Fruit fly (Drosophila melanogaster) whole organism, prepupa: ENCODE results near the gene Cad87A.
A peak's percentile ranks its signal among the peaks of the same experiment; 100 is the strongest.

ENCODE experiments used
- Blimp-1 ChIP-seq: fragments of 200-800 bp; sonication (Bioruptor generic); optimal IDR thresholded peaks from 3 replicates; lab custom pipeline; 2017; ENCODE audit warnings: missing biosample characterization, missing genetic modification characterization, mild to moderate bottlenecking, moderate library complexity, missing genetic modification reagents
- CG10669 ChIP-seq: fragments of 200-800 bp; sonication (Bioruptor generic); optimal IDR thresholded peaks from 3 replicates; lab custom pipeline; 2018; ENCODE audit warnings: missing biosample characterization, mild to moderate bottlenecking, missing genetic modification characterization, moderate library complexity
- CG11294 ChIP-seq: fragments of 200-800 bp; sonication (Bioruptor generic); IDR thresholded peaks from 2 replicates; pipeline ENCODE4 v1.3.6; 2022; ENCODE audit warnings: missing biosample characterization, missing genetic modification characterization
- CG11902 ChIP-seq: fragments of 200-800 bp; sonication (Bioruptor generic); optimal IDR thresholded peaks from 3 replicates; lab custom pipeline; 2016; ENCODE audit warnings: missing biosample characterization, missing genetic modification characterization
- CG15336 ChIP-seq: fragments of 200-800 bp; sonication (Bioruptor generic); IDR thresholded peaks from 2 replicates; pipeline ENCODE4 v1.3.6; 2022; ENCODE audit warnings: missing biosample characterization, missing genetic modification characterization
- CG1621 ChIP-seq: fragments of 200-800 bp; sonication (Bioruptor generic); optimal IDR thresholded peaks from 3 replicates; lab custom pipeline; 2018; ENCODE audit warnings: missing biosample characterization, mild to moderate bottlenecking, missing genetic modification characterization
- CG16779 ChIP-seq: fragments of 200-800 bp; sonication (Bioruptor generic); optimal IDR thresholded peaks from 3 replicates; lab custom pipeline; 2017; ENCODE audit warnings: missing biosample characterization, mild to moderate bottlenecking, missing genetic modification characterization
- CG3032 ChIP-seq: fragments of 200-800 bp; optimal IDR thresholded peaks from 2 replicates; lab custom pipeline; 2019; ENCODE audit warnings: missing biosample characterization, mild to moderate bottlenecking, missing genetic modification characterization, moderate library complexity
- CG32006 ChIP-seq: fragments of 200-800 bp; sonication (Bioruptor generic); optimal IDR thresholded peaks from 3 replicates; lab custom pipeline; 2017; ENCODE audit warnings: missing biosample characterization, mild to moderate bottlenecking, missing genetic modification characterization
- CG34406 ChIP-seq: fragments of 200-800 bp; sonication (Bioruptor generic); optimal IDR thresholded peaks from 3 replicates; lab custom pipeline; 2016; ENCODE audit warnings: missing biosample characterization, missing genetic modification characterization
- CG3919 ChIP-seq: fragments of 200-800 bp; sonication (Bioruptor generic); optimal IDR thresholded peaks from 3 replicates; lab custom pipeline; 2016; ENCODE audit warnings: missing biosample characterization, missing genetic modification characterization
- CG4318 ChIP-seq: fragments of 200-800 bp; sonication (Bioruptor generic); optimal IDR thresholded peaks from 3 replicates; lab custom pipeline; 2017; ENCODE audit warnings: missing biosample characterization, mild to moderate bottlenecking, missing genetic modification characterization
- CG6163 ChIP-seq: fragments of 200-800 bp; sonication (Bioruptor generic); IDR thresholded peaks from 3 replicates; pipeline ENCODE4 v1.3.6; 2022; ENCODE audit warnings: missing biosample characterization, missing genetic modification characterization
- CG6276 ChIP-seq: fragments of 200-800 bp; sonication (Bioruptor generic); optimal IDR thresholded peaks from 2 replicates; lab custom pipeline; 2017; ENCODE audit warnings: missing biosample characterization, mild to moderate bottlenecking, missing genetic modification characterization
- CG6792 ChIP-seq: fragments of 200-800 bp; sonication (Bioruptor generic); optimal IDR thresholded peaks from 3 replicates; lab custom pipeline; 2016; ENCODE audit warnings: missing biosample characterization, missing genetic modification characterization
- CG6854 ChIP-seq: fragments of 200-800 bp; sonication (Bioruptor generic); optimal IDR thresholded peaks from 2 replicates; lab custom pipeline; 2017; ENCODE audit warnings: missing biosample characterization, mild to moderate bottlenecking, missing genetic modification characterization
- CG7368 ChIP-seq: fragments of 200-800 bp; sonication (Bioruptor generic); optimal IDR thresholded peaks from 3 replicates; lab custom pipeline; 2016; ENCODE audit warnings: missing biosample characterization, missing genetic modification characterization
- CG8119 ChIP-seq: fragments of 200-800 bp; sonication (Bioruptor generic); IDR thresholded peaks from 3 replicates; pipeline ENCODE4 v1.3.6; 2022; ENCODE audit warnings: missing biosample characterization, missing genetic modification characterization
- CG8319 ChIP-seq: fragments of 200-800 bp; sonication (Bioruptor generic); optimal IDR thresholded peaks from 3 replicates; lab custom pipeline; 2016; ENCODE audit warnings: missing biosample characterization, missing genetic modification characterization
- CG9139 ChIP-seq: fragments of 200-800 bp; sonication (Bioruptor generic); optimal IDR thresholded peaks from 3 replicates; lab custom pipeline; 2017; ENCODE audit warnings: missing biosample characterization, mild to moderate bottlenecking, missing genetic modification characterization
- Eip75B ChIP-seq: fragments of 200-800 bp; sonication (Bioruptor generic); optimal IDR thresholded peaks from 3 replicates; lab custom pipeline; 2016; ENCODE audit warnings: missing biosample characterization, missing genetic modification characterization
- Eip78C ChIP-seq: fragments of 200-800 bp; sonication (Bioruptor generic); peaks from one replicate; lab custom pipeline; 2016; ENCODE audit warnings: missing biosample characterization, missing genetic modification characterization
- Eip93F ChIP-seq: fragments of 200-800 bp; sonication (Bioruptor generic); optimal IDR thresholded peaks from 2 replicates; lab custom pipeline; 2016; ENCODE audit warnings: missing biosample characterization, mild to moderate bottlenecking, missing genetic modification characterization
- Ets21C ChIP-seq: fragments of 200-800 bp; sonication (Bioruptor generic); optimal IDR thresholded peaks from 3 replicates; lab custom pipeline; 2016; ENCODE audit warnings: missing biosample characterization, missing genetic modification characterization
- Gug ChIP-seq: fragments of 200-800 bp; sonication (Bioruptor generic); IDR thresholded peaks from 2 replicates; pipeline ENCODE4 v1.3.6; 2022; ENCODE audit warnings: missing biosample characterization, missing genetic modification characterization
- Hr39 ChIP-seq: fragments of 200-800 bp; sonication (Bioruptor generic); optimal IDR thresholded peaks from 2 replicates; lab custom pipeline; 2016; ENCODE audit warnings: missing biosample characterization, missing genetic modification characterization
- Lpt ChIP-seq: fragments of 200-800 bp; sonication (Bioruptor generic); optimal IDR thresholded peaks from 3 replicates; lab custom pipeline; 2016; ENCODE audit warnings: missing biosample characterization, missing genetic modification characterization
- Met ChIP-seq: fragments of 200-800 bp; sonication (Bioruptor generic); optimal IDR thresholded peaks from 3 replicates; lab custom pipeline; 2016; ENCODE audit warnings: missing biosample characterization, missing genetic modification characterization
- OdsH ChIP-seq: fragments of 200-800 bp; sonication (Bioruptor generic); optimal IDR thresholded peaks from 3 replicates; lab custom pipeline; 2016; ENCODE audit warnings: missing biosample characterization, missing genetic modification characterization
- Smox ChIP-seq: fragments of 200-800 bp; sonication (Bioruptor generic); optimal IDR thresholded peaks from 3 replicates; lab custom pipeline; 2016; ENCODE audit warnings: missing biosample characterization, missing genetic modification characterization
- Sox102F ChIP-seq: fragments of 200-800 bp; sonication (Bioruptor generic); optimal IDR thresholded peaks from 2 replicates; lab custom pipeline; 2016; ENCODE audit warnings: missing biosample characterization, mild to moderate bottlenecking, missing genetic modification characterization
- Sox14 ChIP-seq: fragments of 200-800 bp; sonication (Bioruptor generic); optimal IDR thresholded peaks from 3 replicates; lab custom pipeline; 2016; ENCODE audit warnings: missing biosample characterization, missing genetic modification characterization
- Sox15 ChIP-seq: fragments of 200-800 bp; sonication (Bioruptor generic); optimal IDR thresholded peaks from 3 replicates; lab custom pipeline; 2016; ENCODE audit warnings: missing biosample characterization, missing genetic modification characterization
- acj6 ChIP-seq: fragments of 200-800 bp; sonication (Bioruptor generic); optimal IDR thresholded peaks from 3 replicates; lab custom pipeline; 2016; ENCODE audit warnings: missing biosample characterization, missing genetic modification characterization
- dac ChIP-seq: fragments of 200-800 bp; sonication (Bioruptor generic); optimal IDR thresholded peaks from 2 replicates; lab custom pipeline; 2017; ENCODE audit warnings: missing biosample characterization, mild to moderate bottlenecking, missing genetic modification characterization
- dsx ChIP-seq: fragments of 200-800 bp; optimal IDR thresholded peaks from 3 replicates; lab custom pipeline; 2019; ENCODE audit warnings: missing biosample characterization, mild to moderate bottlenecking, missing genetic modification characterization, moderate library complexity; ENCODE audit not compliant: poor library complexity, severe bottlenecking
- eg ChIP-seq: fragments of 200-800 bp; sonication (Bioruptor generic); IDR thresholded peaks from 3 replicates; pipeline ENCODE4 v1.3.6; 2022; ENCODE audit warnings: missing biosample characterization, missing genetic modification characterization
- fd59A ChIP-seq: fragments of 200-800 bp; sonication (Bioruptor generic); optimal IDR thresholded peaks from 2 replicates; lab custom pipeline; 2017; ENCODE audit warnings: missing biosample characterization, mild to moderate bottlenecking, missing genetic modification characterization, missing genetic modification reagents
- fd85E ChIP-seq: fragments of 200-800 bp; sonication (Bioruptor generic); optimal IDR thresholded peaks from 3 replicates; lab custom pipeline; 2016; ENCODE audit warnings: missing biosample characterization, missing genetic modification characterization
- fkh ChIP-seq: fragments of 200-800 bp; sonication (Bioruptor generic); optimal IDR thresholded peaks from 3 replicates; lab custom pipeline; 2017; ENCODE audit warnings: missing biosample characterization, mild to moderate bottlenecking, missing genetic modification characterization, moderate library complexity
- lz ChIP-seq: fragments of 200-800 bp; sonication (Bioruptor generic); optimal IDR thresholded peaks from 3 replicates; lab custom pipeline; 2016; ENCODE audit warnings: missing biosample characterization, missing genetic modification characterization
- pdm3 ChIP-seq: fragments of 200-800 bp; sonication (Bioruptor generic); optimal IDR thresholded peaks from 3 replicates; lab custom pipeline; 2016; ENCODE audit warnings: missing biosample characterization, missing genetic modification characterization
- spab ChIP-seq: fragments of 200-800 bp; sonication (Bioruptor generic); optimal IDR thresholded peaks from 2 replicates; lab custom pipeline; 2017; ENCODE audit warnings: missing biosample characterization, mild to moderate bottlenecking, missing genetic modification characterization, missing genetic modification reagents
- svp ChIP-seq: fragments of 200-800 bp; sonication (Bioruptor generic); peaks from one replicate; lab custom pipeline; 2016; ENCODE audit warnings: missing biosample characterization, missing genetic modification characterization
- topi ChIP-seq: fragments of 200-800 bp; sonication (Bioruptor generic); optimal IDR thresholded peaks from 3 replicates; lab custom pipeline; 2016; ENCODE audit warnings: missing biosample characterization, missing genetic modification characterization
- vri ChIP-seq: fragments of 200-800 bp; sonication (Bioruptor generic); optimal IDR thresholded peaks from 3 replicates; lab custom pipeline; 2016; ENCODE audit warnings: missing biosample characterization, mild to moderate bottlenecking, missing genetic modification characterization

Gene Cad87A

DNA sequence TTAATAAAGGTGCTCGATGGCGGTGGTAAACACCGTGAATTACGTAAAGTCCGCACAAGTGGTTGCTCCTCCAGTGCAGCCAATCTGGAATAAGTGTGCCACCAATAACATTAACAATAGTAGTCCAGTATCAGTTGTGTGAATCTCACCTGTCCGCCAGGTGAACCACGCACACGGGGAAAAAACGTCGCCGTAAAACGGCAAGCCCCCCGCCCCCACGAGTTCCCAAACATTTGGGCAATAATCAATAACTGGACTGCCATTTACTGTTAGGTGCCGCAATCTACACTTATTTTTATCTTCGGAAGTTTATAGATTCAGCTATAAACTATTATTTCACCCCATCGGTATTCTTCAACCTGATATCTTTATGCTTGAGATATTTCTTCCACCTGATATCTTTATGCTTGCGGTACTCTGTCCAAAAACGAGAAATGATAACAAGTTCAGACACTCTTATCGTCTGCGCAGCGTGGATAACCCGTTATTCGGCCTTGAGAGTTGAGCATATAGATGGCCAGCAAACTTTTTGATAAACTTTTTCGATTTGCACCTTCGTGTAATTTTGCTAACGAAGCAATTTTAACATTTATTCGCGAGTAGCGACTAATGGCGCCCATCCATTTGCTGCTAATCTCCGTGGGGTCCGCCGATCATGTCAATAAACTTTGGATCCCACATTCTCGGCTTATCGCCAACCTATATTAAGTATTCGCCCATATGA is 19.3 kb upstream of the Cad87A start:
- TF ChIP-seq CG34406 (GFP tag; lab: Kevin White, UChicago) (no peak), svp (peak; percentile 86), Eip75B (GFP tag; lab: Kevin White, UChicago) (no peak), topi (GFP tag; lab: Kevin White, UChicago) (no peak), fd85E (GFP tag; lab: Kevin White, UChicago) (no peak), CG6276 (GFP tag; lab: Kevin White, UChicago) (no peak), fd59A (GFP tag; lab: Kevin White, UChicago) (no peak), fkh (GFP tag; lab: Kevin White, UChicago) (peak; percentile 38), CG3032 (tag; lab: Kevin White, UChicago) (no peak), CG6854 (GFP tag; lab: Kevin White, UChicago) (no peak), CG1621 (tag; lab: Kevin White, UChicago) (no peak), Eip93F (no peak), OdsH (GFP tag; lab: Kevin White, UChicago) (no peak), dsx (no peak), acj6 (no peak), Sox15 (GFP tag; lab: Kevin White, UChicago) (no peak), CG4318 (GFP tag; lab: Kevin White, UChicago) (no peak), CG8119 (no peak), Ets21C (GFP tag; lab: Kevin White, UChicago) (no peak), vri (GFP tag; lab: Kevin White, UChicago) (peak; percentile 46), CG6792 (GFP tag; lab: Kevin White, UChicago) (no peak), Hr39 (GFP tag; lab: Kevin White, UChicago) (no peak), spab (GFP tag; lab: Kevin White, UChicago) (no peak), CG8319 (GFP tag; lab: Kevin White, UChicago) (no peak), CG10669 (GFP tag; lab: Kevin White, UChicago) (no peak), Eip78C (GFP tag; lab: Kevin White, UChicago) (peak; percentile 68), Lpt (GFP tag; lab: Kevin White, UChicago) (no peak)

dm6 chr3R:11967262-11968029 is 18.5 kb upstream of the Cad87A start, which contains the start of the genes CG12213 and GC1:
TSS of gene CG12213 (minus strand) at chr3R:11967691.
TSS of gene GC1 (plus strand) at chr3R:11967708.
- TF ChIP-seq CG11294 (GFP tag; lab: Robert Waterston, UW) (no peak), CG32006 (GFP tag; lab: Kevin White, UChicago) (peak; percentile 30), Sox14 (GFP tag; lab: Kevin White, UChicago) (peak; percentile 27), CG16779 (tag; lab: Kevin White, UChicago) (no peak), Smox (no peak), CG11902 (GFP tag; lab: Kevin White, UChicago) (no peak), svp (peak; percentile 72), fd59A (GFP tag; lab: Kevin White, UChicago) (no peak), Hr39 (GFP tag; lab: Kevin White, UChicago) (peak; percentile 24), fd85E (GFP tag; lab: Kevin White, UChicago) (no peak), Blimp-1 (GFP tag; lab: Kevin White, UChicago) (no peak), CG6163 (GFP tag; lab: Robert Waterston, UW) (no peak), CG3919 (GFP tag; lab: Kevin White, UChicago) (peak; percentile 33), CG34406 (GFP tag; lab: Kevin White, UChicago) (no peak), lz (peak; percentile 24), CG9139 (no peak), Sox102F (GFP tag; lab: Kevin White, UChicago) (no peak), CG15336 (GFP tag; lab: Robert Waterston, UW) (no peak; the same call in 1 of the 2 replicates), CG6276 (GFP tag; lab: Kevin White, UChicago) (no peak), OdsH (GFP tag; lab: Kevin White, UChicago) (peak; percentile 24), CG3032 (tag; lab: Kevin White, UChicago) (peak; percentile 57), pdm3 (no peak), CG1621 (tag; lab: Kevin White, UChicago) (no peak), Met (GFP tag; lab: Kevin White, UChicago) (peak; percentile 40), dac (no peak), eg (peak; percentile 46; the same call in 1 of the 3 replicates), dsx (peak; percentile 41), spab (GFP tag; lab: Kevin White, UChicago) (no peak), CG8119 (no peak), CG7368 (no peak), topi (GFP tag; lab: Kevin White, UChicago) (no peak), Ets21C (GFP tag; lab: Kevin White, UChicago) (peak; percentile 14), Sox15 (GFP tag; lab: Kevin White, UChicago) (no peak), Gug (GFP tag; lab: Robert Waterston, UW) (no peak)
